Fruit fly (Drosophila melanogaster): ENCODE data around the gene CG2991.

The CG2991 gene

DNA sequence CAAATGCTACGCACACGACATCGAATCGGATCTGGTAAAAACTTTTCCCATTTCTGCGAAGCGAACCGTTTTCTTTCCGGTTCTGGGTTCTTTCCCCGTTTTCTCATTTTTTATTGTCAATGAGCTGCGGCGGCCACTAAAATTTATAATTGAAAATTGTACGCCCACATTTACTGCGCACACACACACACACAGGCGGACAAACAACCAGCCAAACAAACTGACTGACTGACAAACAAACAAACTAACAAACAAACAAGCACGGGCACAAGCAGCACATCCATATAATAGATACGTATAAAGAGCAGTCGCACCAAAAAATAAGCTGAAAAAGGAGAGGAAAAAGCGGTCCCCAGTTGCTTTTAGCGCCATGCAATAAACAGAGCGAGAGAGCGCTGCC is 34.2 kb downstream of the CG2991 start (continued):
- TF ChIP-seq fd102C (GFP tag; optimal IDR thresholded peaks at IDR 0.05) (no peak), CG11560 (tag; IDR thresholded peaks at IDR 0.05) (no peak), Dip2 (GFP tag; IDR thresholded peaks at IDR 0.05) (no peak), CG16813 (GFP tag; IDR thresholded peaks at IDR 0.05; ENCODE audit: partially characterized antibody) (no peak), CG4360 (GFP tag; IDR thresholded peaks at IDR 0.05) (0 out of 2 replicates have a peak, but pooled peaks have one; percentile 12), Hmr (GFP tag; optimal IDR thresholded peaks at IDR 0.05) (no peak), B-H2 (GFP tag; optimal IDR thresholded peaks at IDR 0.05) (no peak), cg (GFP tag; optimal IDR thresholded peaks at IDR 0.05) (peak; percentile 45), Ada2b (GFP tag; IDR thresholded peaks at IDR 0.05) (no peak), abd-A (tag; optimal IDR thresholded peaks at IDR 0.05) (peak; percentile 41), Trl (optimal IDR thresholded peaks at IDR 0.05) (peak; percentile 2 to 15), Trl (GFP tag; optimal IDR thresholded peaks at IDR 0.05) (no peak), gsb (GFP tag; IDR thresholded peaks at IDR 0.05) (no peak), az2 (GFP tag; optimal IDR thresholded peaks at IDR 0.05) (no peak), CG1233 (GFP tag; optimal IDR thresholded peaks at IDR 0.05) (no peak), CG11696 (GFP tag; IDR thresholded peaks at IDR 0.05) (no peak), pros (GFP tag; optimal IDR thresholded peaks at IDR 0.05) (no peak), odd (GFP tag; optimal IDR thresholded peaks at IDR 0.05) (no peak), CG8944 (GFP tag; optimal IDR thresholded peaks at IDR 0.05) (no peak), CG12219 (GFP tag; optimal IDR thresholded peaks at IDR 0.05) (no peak), CG4617 (GFP tag; optimal IDR thresholded peaks at IDR 0.05; ENCODE audit: borderline replicate concordance) (no peak), scrt (GFP tag; optimal IDR thresholded peaks at IDR 0.05) (no peak), CrebB (tag; optimal IDR thresholded peaks at IDR 0.05) (no peak), H15 (GFP tag; IDR thresholded peaks at IDR 0.05) (no peak), Usf (GFP tag; optimal IDR thresholded peaks at IDR 0.05) (no peak)

DNA sequence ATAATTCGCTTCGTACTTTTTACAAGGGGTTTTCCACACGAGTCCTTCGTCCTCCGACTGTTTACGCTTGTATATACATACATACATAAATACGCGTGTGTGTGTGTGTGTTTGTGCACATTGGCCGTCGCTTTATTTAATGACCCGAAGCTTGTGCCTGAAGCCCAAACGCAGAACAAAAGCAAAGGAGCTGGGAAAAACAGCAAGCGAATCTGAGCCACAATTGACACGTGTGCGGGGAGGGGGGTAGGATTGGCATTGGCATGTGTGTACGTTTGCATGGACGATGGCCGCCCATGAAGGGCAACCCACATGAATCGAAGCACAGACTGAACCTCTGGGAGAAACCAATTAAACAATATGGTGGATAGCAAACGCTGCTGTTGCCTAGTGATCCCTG is 37.4 kb downstream of the CG2991 start:
- TF ChIP-seq Hey (tag; optimal IDR thresholded peaks at IDR 0.05) (peak; percentile 14), pros (GFP tag; optimal IDR thresholded peaks at IDR 0.05) (peak; percentile 18), sens (GFP tag) (peak; percentile 56), D19A (tag; optimal IDR thresholded peaks at IDR 0.05) (no peak), CG12391 (tag; optimal IDR thresholded peaks at IDR 0.05) (no peak), crol (GFP tag; IDR thresholded peaks at IDR 0.05) (no peak), CG16813 (GFP tag; IDR thresholded peaks at IDR 0.05; ENCODE audit: partially characterized antibody) (no peak), Deaf1 (tag; optimal IDR thresholded peaks at IDR 0.05) (peak; percentile 13), abd-A (tag; optimal IDR thresholded peaks at IDR 0.05) (peak; percentile 56), CG12299 (tag; optimal IDR thresholded peaks at IDR 0.05) (no peak)

DNA sequence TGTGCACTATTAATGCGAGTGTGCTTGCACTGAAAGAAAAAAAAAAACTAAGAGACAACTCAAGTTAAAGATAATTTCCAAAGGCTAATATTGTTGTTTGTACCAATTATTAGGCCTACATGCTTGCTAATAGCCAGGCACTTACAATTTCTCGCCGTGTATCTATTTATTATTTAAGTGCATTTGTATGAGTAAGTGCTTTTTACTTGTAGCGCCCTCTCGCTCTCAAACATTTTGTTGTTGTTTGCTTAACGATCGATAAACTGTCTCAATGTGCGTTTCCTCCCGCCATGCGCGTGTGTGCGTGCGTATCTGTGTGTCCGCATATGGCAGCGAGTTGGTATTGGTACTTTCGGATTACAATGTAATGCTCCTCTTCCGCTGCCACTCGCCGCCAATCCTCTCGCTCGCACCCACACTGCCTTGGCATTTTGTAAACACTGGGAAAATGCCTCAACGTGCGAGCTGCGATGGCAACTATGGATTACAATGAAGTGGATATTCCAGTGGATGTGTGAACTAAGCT is 40.1 kb downstream of the CG2991 start:
- peak; percentile 59; the same call in 1 of the 2 replicates for TF ChIP-seq Rfx (GFP tag; IDR thresholded peaks at IDR 0.05)
- peak; percentile 67 for TF ChIP-seq gcm (GFP tag; optimal IDR thresholded peaks at IDR 0.05)
- no peak for TF ChIP-seq CG10543 (GFP tag; optimal IDR thresholded peaks at IDR 0.05)
- TF ChIP-seq CG6765 (GFP tag; optimal IDR thresholded peaks at IDR 0.05), result no peak
- peak; percentile 84 for TF ChIP-seq tio (GFP tag; optimal IDR thresholded peaks at IDR 0.05)
- peak; percentile 64 for TF ChIP-seq Ets97D (GFP tag; optimal IDR thresholded peaks at IDR 0.05)
- no peak; the same call in 1 of the 2 replicates for TF ChIP-seq bowl (GFP tag; IDR thresholded peaks at IDR 0.05)
- TF ChIP-seq Lhr (GFP tag; optimal IDR thresholded peaks at IDR 0.05), result peak; percentile 49
- peak; percentile 63; the same call in 1 of the 2 replicates for TF ChIP-seq CG43689 (GFP tag; IDR thresholded peaks at IDR 0.05)
- peak; percentile 35 for TF ChIP-seq grn (GFP tag; optimal IDR thresholded peaks at IDR 0.05)
- peak; percentile 93 for TF ChIP-seq CG5180 (GFP tag; optimal IDR thresholded peaks at IDR 0.05)
- TF ChIP-seq hb (GFP tag; IDR thresholded peaks at IDR 0.05; ENCODE audit: partially characterized antibody), result no peak
- peak; percentile 92 for TF ChIP-seq chn (GFP tag; optimal IDR thresholded peaks at IDR 0.05)
- no peak for TF ChIP-seq Kr (GFP tag; optimal IDR thresholded peaks at IDR 0.05)
- TF ChIP-seq CG17359 (tag; optimal IDR thresholded peaks at IDR 0.05), result peak; percentile 81
- peak; percentile 73 for TF ChIP-seq cato (GFP tag; optimal IDR thresholded peaks at IDR 0.05; ENCODE audit: borderline replicate concordance)
- TF ChIP-seq Mrtf (GFP tag; IDR thresholded peaks at IDR 0.05), result peak; percentile 82
- no peak for TF ChIP-seq CG17912 (GFP tag; optimal IDR thresholded peaks at IDR 0.05)

All from whole organism, embryonic.